Worm (Caenorhabditis elegans): ENCODE data around the gene sgt-1.

DNA sequence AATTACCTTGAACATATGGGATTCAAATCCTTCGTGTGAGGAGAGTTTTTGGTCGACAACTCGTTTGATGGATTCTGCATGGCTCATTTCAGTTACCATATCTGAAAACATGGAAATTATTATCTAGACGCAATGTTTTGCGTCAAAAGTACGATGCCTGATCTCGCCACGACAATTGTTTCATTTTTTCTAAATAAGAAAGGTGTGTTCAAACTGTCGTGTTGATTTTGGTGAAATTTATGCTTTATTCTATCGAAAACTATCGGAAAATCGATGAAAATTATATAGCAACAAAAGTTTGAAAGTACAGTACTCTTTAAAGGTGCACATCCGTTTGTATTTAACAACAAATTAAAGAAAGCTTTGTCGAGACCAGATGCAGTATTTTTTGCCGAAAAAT lies 37.5 kb upstream of the sgt-1 start, which contains the start of gene cblc-1:
- TF ChIP-seq flt-1 (GFP tag; IDR thresholded peaks at IDR 0.05) (no peak), tbx-37 (GFP tag; conservative IDR thresholded peaks at IDR 0.05) (no peak)
